Fruit fly (Drosophila melanogaster): Measurements from ENCODE around the gene Marf.

Gene Marf

DNA sequence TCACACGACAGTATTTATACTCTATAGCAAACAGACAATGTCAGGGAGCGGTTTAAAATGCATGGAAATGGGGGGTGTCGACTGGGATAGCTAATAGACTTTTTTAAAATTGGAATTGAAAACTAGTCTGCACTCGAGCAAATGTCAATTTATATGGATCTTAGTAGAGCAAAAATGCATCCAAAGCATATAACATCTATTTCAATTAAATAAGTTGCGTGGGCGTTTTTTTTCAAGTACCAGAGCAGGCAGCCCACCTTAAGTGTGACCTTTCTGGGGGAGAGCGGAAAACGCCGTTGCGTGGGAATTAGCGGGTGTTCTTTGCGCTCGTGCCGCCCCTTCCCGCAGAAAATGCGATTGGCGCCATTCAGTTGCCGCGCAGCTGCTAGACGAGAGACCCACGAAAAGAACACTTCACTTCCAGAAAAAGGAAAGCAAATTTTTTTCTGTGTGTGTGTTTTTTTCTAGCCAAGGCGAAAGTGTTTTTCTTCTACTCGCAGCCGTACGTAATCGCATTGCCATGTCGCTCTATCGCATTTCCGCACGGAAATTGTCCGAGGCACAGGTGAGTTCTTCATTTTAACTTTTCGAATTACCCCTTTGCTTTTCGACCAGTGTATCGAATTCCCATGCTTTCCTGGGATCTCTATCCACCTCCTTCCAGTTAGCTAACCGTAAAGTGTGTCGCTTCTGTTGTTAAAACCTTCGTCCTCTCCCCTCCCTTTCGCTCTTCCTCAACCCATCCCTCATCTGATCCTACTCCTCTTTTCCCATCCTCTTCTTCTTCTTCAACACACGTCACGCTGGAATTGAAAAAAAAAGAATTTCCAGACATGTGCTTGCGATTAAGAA is 13.6 kb upstream of the Marf start (continued):
- TF ChIP-seq NfI (GFP tag; optimal IDR thresholded peaks at IDR 0.05) = peak; percentile 23
- peak; percentile 57; the same call in 1 of the 2 replicates for TF ChIP-seq chm (GFP tag; IDR thresholded peaks at IDR 0.05)
- no peak for TF ChIP-seq ssp (GFP tag; IDR thresholded peaks at IDR 0.05)
- no peak for TF ChIP-seq pnt (GFP tag; optimal IDR thresholded peaks at IDR 0.05)
- TF ChIP-seq nau (GFP tag; optimal IDR thresholded peaks at IDR 0.05) = peak; percentile 36
- TF ChIP-seq CG17328 (GFP tag; IDR thresholded peaks at IDR 0.05) = peak; percentile 20; the same call in 1 of the 2 replicates
- no peak for TF ChIP-seq Sry-β (GFP tag; optimal IDR thresholded peaks at IDR 0.05)
- TF ChIP-seq CG6765 (GFP tag; optimal IDR thresholded peaks at IDR 0.05) = peak; percentile 15
- 0 out of 3 replicates have a peak, but pooled peaks have one; percentile 39 for TF ChIP-seq ken (GFP tag; IDR thresholded peaks at IDR 0.05)
- TF ChIP-seq CG7786 (GFP tag; optimal IDR thresholded peaks at IDR 0.05) = no peak
- peak; percentile 87; the same call in 1 of the 2 replicates for TF ChIP-seq klu (GFP tag; IDR thresholded peaks at IDR 0.05)
- TF ChIP-seq ato (GFP tag; IDR thresholded peaks at IDR 0.05; ENCODE audit: partially characterized antibody) = no peak
- TF ChIP-seq Fer2 (tag; optimal IDR thresholded peaks at IDR 0.05) = peak; percentile 6
- no peak for TF ChIP-seq HmgZ (tag; optimal IDR thresholded peaks at IDR 0.05)
- no peak for TF ChIP-seq CG4424 (GFP tag; optimal IDR thresholded peaks at IDR 0.05)
- no peak for TF ChIP-seq sna (GFP tag; IDR thresholded peaks at IDR 0.05; ENCODE audit: partially characterized antibody)
- peak; percentile 43; the same call in 1 of the 2 replicates for TF ChIP-seq Bgb (GFP tag; IDR thresholded peaks at IDR 0.05; ENCODE audit: partially characterized antibody)
- no peak for TF ChIP-seq Doc3 (GFP tag; IDR thresholded peaks at IDR 0.05; ENCODE audit: partially characterized antibody)
- no peak for TF ChIP-seq CG4854 (GFP tag; optimal IDR thresholded peaks at IDR 0.05)
- no peak for TF ChIP-seq gt (GFP tag; IDR thresholded peaks at IDR 0.05)
- TF ChIP-seq CG1602 (GFP tag; optimal IDR thresholded peaks at IDR 0.05) = no peak
- TF ChIP-seq Ada2b (GFP tag; IDR thresholded peaks at IDR 0.05) = no peak
- TF ChIP-seq CG11723 (GFP tag; optimal IDR thresholded peaks at IDR 0.05) = peak; percentile 2
- 0 out of 2 replicates have a peak, but pooled peaks have one; percentile 17 for TF ChIP-seq Awh (GFP tag; IDR thresholded peaks at IDR 0.05)
- TF ChIP-seq Kr (GFP tag; optimal IDR thresholded peaks at IDR 0.05) = no peak
- no peak for TF ChIP-seq hth (optimal IDR thresholded peaks at IDR 0.05)
- no peak for TF ChIP-seq CG10274 (GFP tag; optimal IDR thresholded peaks at IDR 0.05)
- TF ChIP-seq wor (GFP tag; IDR thresholded peaks at IDR 0.05) = no peak
- no peak for TF ChIP-seq CG34224 (GFP tag; IDR thresholded peaks at IDR 0.05; ENCODE audit: partially characterized antibody)
- TF ChIP-seq lbe (GFP tag; optimal IDR thresholded peaks at IDR 0.05) = no peak
- peak; percentile 4 for TF ChIP-seq Fer1 (GFP tag; optimal IDR thresholded peaks at IDR 0.05)
- TF ChIP-seq unc-4 (GFP tag; IDR thresholded peaks at IDR 0.05; ENCODE audit: partially characterized antibody) = peak; percentile 40; the same call in 1 of the 2 replicates
- TF ChIP-seq CG3995 (GFP tag; optimal IDR thresholded peaks at IDR 0.05) = peak; percentile 71
- no peak for TF ChIP-seq HLH4C (GFP tag; IDR thresholded peaks at IDR 0.05; ENCODE audit: partially characterized antibody)
- no peak for TF ChIP-seq ERR (GFP tag; optimal IDR thresholded peaks at IDR 0.05)
- no peak for TF ChIP-seq wdn (GFP tag; IDR thresholded peaks at IDR 0.05)
- peak; percentile 85 for TF ChIP-seq CG17385 (GFP tag; optimal IDR thresholded peaks at IDR 0.05)
- no peak for TF ChIP-seq NK7.1 (GFP tag; optimal IDR thresholded peaks at IDR 0.05)
- TF ChIP-seq nom (GFP tag; optimal IDR thresholded peaks at IDR 0.05) = peak; percentile 37
- TF ChIP-seq knrl (GFP tag; IDR thresholded peaks at IDR 0.05; ENCODE audit: partially characterized antibody) = peak; percentile 34; the same call in 1 of the 3 replicates
- TF ChIP-seq CkIIα-i1 (GFP tag; IDR thresholded peaks at IDR 0.05) = no peak
- no peak for TF ChIP-seq CG17359 (tag; optimal IDR thresholded peaks at IDR 0.05)
- no peak for TF ChIP-seq CG4707 (GFP tag; optimal IDR thresholded peaks at IDR 0.05)
- no peak for TF ChIP-seq kni (GFP tag; optimal IDR thresholded peaks at IDR 0.05)
- TF ChIP-seq CG12391 (tag; optimal IDR thresholded peaks at IDR 0.05) = no peak
- TF ChIP-seq Neu2 (GFP tag; optimal IDR thresholded peaks at IDR 0.05; ENCODE audit: borderline replicate concordance) = no peak
- TF ChIP-seq dmrt99B (tag; optimal IDR thresholded peaks at IDR 0.05) = no peak
- TF ChIP-seq Atf3 (GFP tag; optimal IDR thresholded peaks at IDR 0.05) = no peak

Measured in whole organism, embryonic.